Fruit fly (Drosophila melanogaster) whole organism, embryonic: Measurements from ENCODE around the gene CG5181.

Experiments used
- Ada2b ChIP-seq: fragments of 200-800 bp; sonication (Bioruptor generic); IDR thresholded peaks from 2 replicates; pipeline ENCODE4 v1.3.6; 2022; ENCODE audit warnings: missing biosample characterization, missing genetic modification characterization
- Adf1 ChIP-seq: fragments of 200-800 bp; sonication (Bioruptor generic); IDR thresholded peaks from 2 replicates; pipeline ENCODE4 v1.3.6; 2022; ENCODE audit warnings: missing biosample characterization, missing genetic modification characterization
- CG12104 ChIP-seq: fragments of 200-800 bp; sonication (Bioruptor generic); optimal IDR thresholded peaks from 3 replicates; lab custom pipeline; 2016; ENCODE audit warnings: missing biosample characterization, missing genetic modification characterization
- CG12391 ChIP-seq: fragments of 200-800 bp; sonication (Bioruptor generic); optimal IDR thresholded peaks from 3 replicates; lab custom pipeline; 2018; ENCODE audit warnings: missing biosample characterization, mild to moderate bottlenecking, missing genetic modification characterization, moderate library complexity
- CG14441 ChIP-seq: fragments of 200-800 bp; sonication (Bioruptor generic); IDR thresholded peaks from 2 replicates; pipeline ENCODE4 v1.3.6; 2022; ENCODE audit warnings: missing biosample characterization, missing genetic modification characterization
- CG17186 ChIP-seq: fragments of 200-800 bp; sonication (Bioruptor generic); optimal IDR thresholded peaks from 3 replicates; lab custom pipeline; 2017; ENCODE audit warnings: missing biosample characterization, missing genetic modification reagents, missing genetic modification characterization
- CG2120 ChIP-seq: fragments of 200-800 bp; sonication (Bioruptor generic); optimal IDR thresholded peaks from 3 replicates; lab custom pipeline; 2016; ENCODE audit warnings: missing biosample characterization, missing genetic modification characterization
- CG2202 ChIP-seq: fragments of 200-800 bp; sonication (Bioruptor generic); optimal IDR thresholded peaks from 2 replicates; lab custom pipeline; 2018; ENCODE audit warnings: missing biosample characterization, mild to moderate bottlenecking, missing genetic modification characterization
- CG34224 ChIP-seq: fragments of 200-800 bp; sonication (Bioruptor generic); IDR thresholded peaks from 3 replicates; pipeline ENCODE4 v1.3.6; 2022; ENCODE audit warnings: missing biosample characterization, missing genetic modification characterization; ENCODE audit not compliant: partially characterized antibody
- CG4360 ChIP-seq: fragments of 200-800 bp; sonication (Bioruptor generic); IDR thresholded peaks from 2 replicates; pipeline ENCODE4 v1.3.6; 2022; ENCODE audit warnings: missing biosample characterization, missing genetic modification characterization
- CG6765 ChIP-seq: fragments of 200-800 bp; sonication (Bioruptor generic); optimal IDR thresholded peaks from 3 replicates; lab custom pipeline; 2017; ENCODE audit warnings: missing biosample characterization, mild to moderate bottlenecking, missing genetic modification characterization
- CG6813 ChIP-seq: fragments of 200-800 bp; sonication (Bioruptor generic); optimal IDR thresholded peaks from 2 replicates; lab custom pipeline; 2017; ENCODE audit warnings: missing biosample characterization, missing genetic modification characterization, mild to moderate bottlenecking, moderate library complexity, missing genetic modification reagents
- CG7357 ChIP-seq: fragments of 200-800 bp; sonication (Bioruptor generic); IDR thresholded peaks from 3 replicates; pipeline ENCODE4 v1.3.6; 2022; ENCODE audit warnings: missing biosample characterization, missing genetic modification characterization
- CG7786 ChIP-seq: fragments of 200-800 bp; sonication (Bioruptor generic); optimal IDR thresholded peaks from 2 replicates; lab custom pipeline; 2016; ENCODE audit warnings: missing biosample characterization, missing genetic modification characterization
- CG7928 ChIP-seq: fragments of 200-800 bp; sonication (Bioruptor generic); optimal IDR thresholded peaks from 2 replicates; lab custom pipeline; 2017; ENCODE audit warnings: missing biosample characterization, mild to moderate bottlenecking, missing genetic modification characterization
- CG8290 ChIP-seq, 3 experiments: fragments of 200-800 bp; sonication (Bioruptor generic); optimal IDR thresholded peaks; 2 replicates each; lab custom pipeline; 2016 to 2019; ENCODE audit warnings: missing biosample characterization in 3 of 3, missing genetic modification characterization in 3 of 3, mild to moderate bottlenecking in 2 of 3, moderate library complexity in 1 of 3
- CG9932 ChIP-seq: fragments of 200-800 bp; sonication (Bioruptor generic); IDR thresholded peaks from 2 replicates; pipeline ENCODE4 v1.3.6; 2022; ENCODE audit warnings: missing biosample characterization, missing genetic modification characterization
- Chrac-16 ChIP-seq: fragments of 200-800 bp; sonication (Bioruptor generic); optimal IDR thresholded peaks from 3 replicates; lab custom pipeline; 2016; ENCODE audit warnings: missing biosample characterization, missing genetic modification characterization
- D ChIP-seq, 2 experiments: fragments of 200-800 bp in 1 of 2; fragments of >200 bp in 1 of 2; sonication (Bioruptor generic) in 1 of 2; optimal IDR thresholded peaks; 2 replicates in 1 of 2; 3 replicates in 1 of 2; lab custom pipeline; 2017; ENCODE audit warnings: mild to moderate bottlenecking in 1 of 2, missing biosample characterization in 1 of 2, missing genetic modification characterization in 1 of 2, missing genetic modification reagents in 1 of 2
- Drgx ChIP-seq: fragments of 200-800 bp; sonication (Bioruptor generic); IDR thresholded peaks from 2 replicates; pipeline ENCODE4 v1.3.6; 2022; ENCODE audit warnings: missing biosample characterization, missing genetic modification characterization
- Ets65A ChIP-seq: fragments of 200-800 bp; sonication (Bioruptor generic); peaks from one replicate; lab custom pipeline; 2016; ENCODE audit warnings: missing biosample characterization, missing genetic modification characterization
- HHEX ChIP-seq: fragments of 200-800 bp; sonication (Bioruptor generic); optimal IDR thresholded peaks from 3 replicates; lab custom pipeline; 2017; ENCODE audit warnings: missing biosample characterization, mild to moderate bottlenecking, missing genetic modification characterization, missing genetic modification reagents
- HLHmδ ChIP-seq: fragments of 200-800 bp; sonication (Bioruptor generic); optimal IDR thresholded peaks from 2 replicates; lab custom pipeline; 2018; ENCODE audit warnings: missing biosample characterization, mild to moderate bottlenecking, missing genetic modification characterization, moderate library complexity
- Hr3 ChIP-seq: fragments of 200-800 bp; sonication (Bioruptor generic); optimal IDR thresholded peaks from 3 replicates; lab custom pipeline; 2016; ENCODE audit warnings: missing biosample characterization, missing genetic modification characterization
- Hsf ChIP-seq: fragments of 200-800 bp; sonication (Bioruptor generic); optimal IDR thresholded peaks from 3 replicates; lab custom pipeline; 2016; ENCODE audit warnings: missing biosample characterization, missing genetic modification characterization
- MBD-R2 ChIP-seq: fragments of 200-800 bp; sonication (Bioruptor generic); IDR thresholded peaks from 2 replicates; pipeline ENCODE4 v1.3.6; 2022; ENCODE audit warnings: missing biosample characterization, missing genetic modification characterization
- Mes4 ChIP-seq: fragments of 200-800 bp; sonication (Bioruptor generic); optimal IDR thresholded peaks from 2 replicates; lab custom pipeline; 2016; ENCODE audit warnings: missing biosample characterization, missing genetic modification characterization
- Nf-YA ChIP-seq: fragments of 200-800 bp; sonication (Bioruptor generic); IDR thresholded peaks from 2 replicates; pipeline ENCODE4 v1.3.6; 2022; ENCODE audit warnings: missing biosample characterization, missing genetic modification characterization
- Six4 ChIP-seq: fragments of 200-800 bp; sonication (Bioruptor generic); optimal IDR thresholded peaks from 2 replicates; lab custom pipeline; 2016; ENCODE audit warnings: missing biosample characterization, missing genetic modification characterization
- Taf1 ChIP-seq: fragments of 200-800 bp; sonication (Bioruptor generic); IDR thresholded peaks from 2 replicates; pipeline ENCODE4 v1.3.6; 2022; ENCODE audit warnings: missing biosample characterization, missing genetic modification characterization
- az2 ChIP-seq: fragments of 200-800 bp; sonication (Bioruptor generic); optimal IDR thresholded peaks from 3 replicates; lab custom pipeline; 2016; ENCODE audit warnings: missing biosample characterization, missing genetic modification characterization
- bigmax ChIP-seq: fragments of 200-800 bp; sonication (Bioruptor generic); optimal IDR thresholded peaks from 2 replicates; lab custom pipeline; 2018; ENCODE audit warnings: missing biosample characterization, mild to moderate bottlenecking, missing genetic modification characterization
- bsh ChIP-seq, 2 experiments: fragments of 200-800 bp; sonication (Bioruptor generic); optimal IDR thresholded peaks; 2 replicates each; lab custom pipeline; 2017 to 2018; ENCODE audit warnings: mild to moderate bottlenecking in 2 of 2, missing biosample characterization in 2 of 2, missing genetic modification characterization in 2 of 2, moderate library complexity in 1 of 2
- chinmo ChIP-seq: fragments of 200-800 bp; sonication (Bioruptor generic); IDR thresholded peaks from 4 replicates; pipeline ENCODE4 v1.3.6; 2022; ENCODE audit warnings: missing biosample characterization, missing genetic modification characterization; ENCODE audit not compliant: partially characterized antibody
- corto ChIP-seq: fragments of 200-800 bp; sonication (Bioruptor generic); optimal IDR thresholded peaks from 2 replicates; lab custom pipeline; 2016; ENCODE audit warnings: missing biosample characterization, mild to moderate bottlenecking, missing genetic modification characterization, moderate library complexity
- croc ChIP-seq: fragments of 200-800 bp; sonication (Bioruptor generic); conservative IDR thresholded peaks from 3 replicates; pipeline ENCODE4 v1.3.6; 2022; ENCODE audit warnings: missing biosample characterization, missing genetic modification characterization
- en ChIP-seq: fragments of 200-800 bp; sonication (Bioruptor generic); optimal IDR thresholded peaks from 2 replicates; lab custom pipeline; 2016; ENCODE audit warnings: missing biosample characterization, missing genetic modification characterization
- eve ChIP-seq, 2 experiments: fragments of >200 bp; optimal IDR thresholded peaks; 2 replicates each; lab custom pipeline; 2017; ENCODE audit warnings: missing biosample characterization in 2 of 2, missing genetic modification characterization in 2 of 2
- ewg ChIP-seq: fragments of 200-800 bp; sonication (Bioruptor generic); optimal IDR thresholded peaks from 3 replicates; lab custom pipeline; 2017; ENCODE audit warnings: mild to moderate bottlenecking, missing biosample characterization, missing genetic modification reagents, missing genetic modification characterization
- fd64A ChIP-seq: fragments of 200-800 bp; sonication (Bioruptor generic); optimal IDR thresholded peaks from 3 replicates; lab custom pipeline; 2018; ENCODE audit warnings: missing biosample characterization, mild to moderate bottlenecking, missing genetic modification characterization
- gem ChIP-seq: fragments of 200-800 bp; sonication (Bioruptor generic); optimal IDR thresholded peaks from 2 replicates; lab custom pipeline; 2019; ENCODE audit warnings: missing biosample characterization, mild to moderate bottlenecking, missing genetic modification characterization, moderate library complexity
- luna ChIP-seq: fragments of 200-800 bp; sonication (Bioruptor generic); optimal IDR thresholded peaks from 2 replicates; lab custom pipeline; 2016; ENCODE audit warnings: missing biosample characterization, missing genetic modification characterization
- repo ChIP-seq: fragments of 200-800 bp; sonication (Bioruptor generic); optimal IDR thresholded peaks from 2 replicates; lab custom pipeline; 2016; ENCODE audit warnings: missing biosample characterization, missing genetic modification characterization
- row ChIP-seq: fragments of 200-800 bp; sonication (Bioruptor generic); IDR thresholded peaks from 3 replicates; pipeline ENCODE4 v1.3.6; 2022; ENCODE audit warnings: missing biosample characterization, missing genetic modification characterization
- sd ChIP-seq: fragments of 200-800 bp; sonication (Bioruptor generic); optimal IDR thresholded peaks from 3 replicates; lab custom pipeline; 2018; ENCODE audit warnings: missing biosample characterization, mild to moderate bottlenecking, missing genetic modification characterization, moderate library complexity
- slp2 ChIP-seq: fragments of 200-800 bp; sonication (Bioruptor generic); optimal IDR thresholded peaks from 2 replicates; lab custom pipeline; 2016; ENCODE audit warnings: missing biosample characterization, missing genetic modification characterization
- ttk ChIP-seq: fragments of 200-800 bp; sonication (Bioruptor generic); IDR thresholded peaks from 2 replicates; pipeline ENCODE4 v2.1.2; 2022; ENCODE audit warnings: missing biosample characterization, missing genetic modification characterization

Gene CG5181

DNA sequence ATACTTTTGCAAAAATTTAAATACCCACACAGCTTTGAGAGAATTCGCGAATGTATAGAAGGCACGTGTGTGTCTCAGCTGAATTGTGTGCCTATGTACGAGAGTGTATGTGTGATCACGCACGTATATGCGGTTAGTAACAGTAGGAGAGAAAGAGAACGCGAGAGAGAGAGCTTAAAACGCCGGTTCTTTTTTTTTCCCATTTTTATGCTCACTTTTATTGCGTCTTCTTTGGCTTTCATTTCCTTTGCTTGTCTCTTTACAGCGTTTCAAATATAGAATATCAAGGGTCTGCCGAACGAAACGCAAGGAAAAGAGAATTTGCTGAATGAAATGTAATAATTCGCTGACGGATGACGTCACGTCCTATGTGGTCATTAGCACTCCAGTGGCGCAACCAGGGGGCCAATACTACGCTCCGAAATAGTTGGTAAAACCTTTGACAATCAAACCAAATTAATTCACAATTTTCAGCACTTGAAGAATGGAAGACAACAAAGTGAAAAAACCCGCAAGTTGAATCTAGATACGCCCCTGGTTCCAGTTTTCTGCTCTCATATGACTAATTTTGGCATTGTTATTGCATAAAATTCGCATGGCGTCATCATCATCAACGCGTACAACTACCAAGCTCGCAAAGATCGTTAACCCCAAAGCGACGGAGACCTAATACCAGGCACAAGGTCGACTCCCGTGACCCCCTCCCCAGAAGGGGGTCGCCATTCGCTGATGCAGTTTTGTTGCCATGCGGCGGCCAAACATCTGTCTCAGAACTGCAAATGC lies 15.5 kb upstream of the CG5181 start (continued):
- TF ChIP-seq fd64A (GFP tag; lab: Kevin White, UChicago) (no peak), CG7928 (GFP tag; lab: Kevin White, UChicago) (peak; percentile 21), Taf1 (GFP tag; lab: Robert Waterston, UW) (peak; percentile 83), Hr3 (GFP tag; lab: Kevin White, UChicago) (peak; percentile 7), Six4 (GFP tag; lab: Kevin White, UChicago) (no peak), en (GFP tag; lab: Kevin White, UChicago) (no peak), CG14441 (GFP tag; lab: Robert Waterston, UW) (peak; percentile 55), CG6813 (GFP tag; lab: Kevin White, UChicago) (peak; percentile 3), CG17186 (GFP tag; lab: Kevin White, UChicago) (no peak), HLHmδ (GFP tag; lab: Kevin White, UChicago) (no peak), CG6765 (GFP tag; lab: Kevin White, UChicago) (no peak), CG9932 (GFP tag; lab: Robert Waterston, UW) (peak; percentile 94), CG12104 (no peak), croc (GFP tag; lab: Robert Waterston, UW) (no peak), D (optimal IDR thresholded peaks at IDR 0.05; lab: Kevin White, UChicago) (no peak), D (GFP tag; optimal IDR thresholded peaks at IDR 0.05; lab: Kevin White, UChicago) (no peak), Ada2b (peak; percentile 70), az2 (GFP tag; lab: Kevin White, UChicago) (peak; percentile 32), Adf1 (GFP tag; lab: Robert Waterston, UW) (peak; percentile 63), Nf-YA (no peak), CG34224 (GFP tag; lab: Robert Waterston, UW) (0 out of 3 replicates have a peak, but pooled peaks have one; percentile 29), slp2 (GFP tag; lab: Kevin White, UChicago) (no peak), repo (peak; percentile 29), CG7786 (peak; percentile 87), Chrac-16 (GFP tag; lab: Kevin White, UChicago) (peak; percentile 41), Mes4 (GFP tag; lab: Kevin White, UChicago) (no peak), CG2202 (tag; lab: Kevin White, UChicago) (no peak)

DNA sequence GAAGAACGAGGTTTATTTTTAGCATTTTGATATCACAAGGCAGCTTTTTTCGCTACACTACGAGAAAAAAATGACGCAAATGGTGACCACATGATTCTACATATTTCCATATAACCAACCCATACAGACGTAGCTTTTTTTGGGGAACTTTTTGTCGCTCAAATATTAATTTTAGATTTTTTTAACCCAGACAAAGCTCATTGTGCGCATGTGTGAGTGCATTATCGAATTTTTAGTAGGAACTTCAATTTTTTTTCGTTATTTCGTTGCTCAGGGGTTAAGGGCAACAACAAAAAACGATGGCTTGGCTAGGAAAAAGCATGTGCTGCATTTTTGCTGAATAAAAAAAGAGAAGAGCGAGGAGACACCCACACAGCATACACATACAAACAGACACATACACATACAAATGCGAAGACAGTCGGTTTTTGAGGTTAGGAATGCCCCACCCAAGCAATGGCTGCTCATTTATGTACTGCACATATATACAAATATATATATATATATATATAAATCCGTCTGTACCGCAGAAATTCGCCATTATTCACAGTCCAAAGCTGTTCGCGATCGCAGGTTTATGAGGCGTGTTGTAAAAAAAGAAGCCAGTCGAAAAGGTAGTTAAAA lies 14.8 kb upstream of the CG5181 start:
- TF ChIP-seq Ets65A (peak; percentile 52), Hsf (no peak), row (GFP tag; lab: Robert Waterston, UW) (peak; percentile 19; the same call in 1 of the 3 replicates), chinmo (GFP tag; lab: Robert Waterston, UW) (0 out of 4 replicates have a peak, but pooled peaks have one; percentile 29), en (GFP tag; lab: Kevin White, UChicago) (no peak), corto (peak; percentile 7), ttk (GFP tag; lab: Robert Waterston, UW) (0 out of 2 replicates have a peak, but pooled peaks have one; percentile 22), bigmax (GFP tag; lab: Kevin White, UChicago) (peak; percentile 93), CG8290 (GFP tag; optimal IDR thresholded peaks at IDR 0.05; lab: Kevin White, UChicago) (no peak), CG8290 (tag; optimal IDR thresholded peaks at IDR 0.05; lab: Kevin White, UChicago) (no peak), CG2120 (GFP tag; lab: Kevin White, UChicago) (peak; percentile 30), luna (GFP tag; lab: Kevin White, UChicago) (no peak), MBD-R2 (GFP tag; lab: Robert Waterston, UW) (0 out of 2 replicates have a peak, but pooled peaks have one; percentile 13), ewg (no peak), Drgx (GFP tag; lab: Robert Waterston, UW) (peak; percentile 52; the same call in 1 of the 2 replicates), eve (GFP tag; optimal IDR thresholded peaks at IDR 0.05; lab: Kevin White, UChicago) (peak in 1 of 2 experiments; percentile 19), bsh (GFP tag; optimal IDR thresholded peaks at IDR 0.05; lab: Kevin White, UChicago) (peak in 1 of 2 experiments; percentile 33), CG4360 (GFP tag; lab: Robert Waterston, UW) (0 out of 2 replicates have a peak, but pooled peaks have one; percentile 12), CG7357 (GFP tag; lab: Robert Waterston, UW) (no peak), CG12391 (tag; lab: Kevin White, UChicago) (no peak), gem (tag; lab: Kevin White, UChicago) (peak; percentile 7), HHEX (GFP tag; lab: Kevin White, UChicago) (peak; percentile 28), sd (tag; lab: Kevin White, UChicago) (peak; percentile 47)
